Worm (Caenorhabditis elegans): ENCODE data around the gene fbxl-1.

The fbxl-1 gene

DNA sequence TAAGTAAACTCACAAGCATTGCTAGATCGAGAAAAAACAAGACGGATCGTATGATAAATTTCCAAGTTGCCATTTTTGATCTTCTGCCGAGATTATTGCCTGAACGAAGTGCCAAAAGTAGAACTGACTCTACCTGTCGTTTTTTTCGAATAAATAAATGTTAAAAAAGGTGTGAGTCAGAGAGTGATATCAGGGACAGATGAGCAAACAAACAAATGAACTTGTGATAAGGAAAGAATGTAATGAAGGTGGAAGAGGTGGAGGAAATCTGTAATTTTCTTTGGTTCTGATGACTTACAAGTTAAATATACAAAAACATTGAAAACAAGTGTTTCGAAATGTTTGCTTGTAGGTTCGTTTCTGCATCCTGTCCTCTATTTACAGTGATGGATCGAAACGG is 11.7 kb downstream of the fbxl-1 start, which contains the start of gene tsp-1:
Gene tsp-1, minus strand, starts transcription at position 99 of the 400 bp plus-strand sequence.
- TF ChIP-seq unc-120 (tag; optimal IDR thresholded peaks at IDR 0.05; ENCODE audit: poor library complexity, severe bottlenecking) (no peak), nhr-2 (tag; optimal IDR thresholded peaks at IDR 0.05) (no peak), elt-3 (tag; optimal IDR thresholded peaks at IDR 0.05) (no peak), unc-39 (tag; optimal IDR thresholded peaks at IDR 0.05) (no peak), ceh-39 (tag; optimal IDR thresholded peaks at IDR 0.05) (no peak), lin-13 (tag; optimal IDR thresholded peaks at IDR 0.05) (no peak), ceh-83 (GFP tag; optimal IDR thresholded peaks at IDR 0.05) (no peak), ham-2 (GFP tag; optimal IDR thresholded peaks at IDR 0.05) (no peak), unc-62 (GFP tag; optimal IDR thresholded peaks at IDR 0.05) (no peak), elt-1 (tag; optimal IDR thresholded peaks at IDR 0.05; ENCODE audit: borderline replicate concordance, insufficient read depth) (no peak), nhr-12 (tag; optimal IDR thresholded peaks at IDR 0.05) (no peak), ztf-11 (tag; optimal IDR thresholded peaks at IDR 0.05) (no peak), nhr-28 (tag; optimal IDR thresholded peaks at IDR 0.05) (no peak), bed-3 (GFP tag; optimal IDR thresholded peaks at IDR 0.05) (no peak), flh-1 (GFP tag; optimal IDR thresholded peaks at IDR 0.05) (no peak)

DNA sequence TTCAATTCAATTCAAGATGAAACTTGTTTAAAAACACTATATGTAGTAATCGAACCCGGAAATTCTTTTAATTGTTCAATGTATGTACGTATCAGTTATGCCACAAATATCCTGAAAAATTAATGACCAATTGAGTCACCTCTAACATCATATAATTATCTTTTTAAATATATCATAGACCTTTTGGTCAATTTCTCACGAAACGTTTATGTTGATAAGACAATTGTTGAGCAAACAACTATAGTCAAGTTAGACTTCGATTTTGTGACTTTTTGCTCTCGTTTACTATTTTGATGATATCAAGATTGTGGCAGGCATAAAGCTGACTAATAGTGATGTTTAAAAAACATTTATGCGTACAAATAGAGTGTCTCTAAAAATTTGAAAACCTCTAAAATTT is 12.6 kb downstream of the fbxl-1 start:
- TF ChIP-seq nhr-237 (tag; optimal IDR thresholded peaks at IDR 0.05), result no peak
- TF ChIP-seq sem-2 (GFP tag; optimal IDR thresholded peaks at IDR 0.05), result no peak
- no peak for TF ChIP-seq bed-3 (GFP tag; optimal IDR thresholded peaks at IDR 0.05)
- TF ChIP-seq flh-1 (GFP tag; optimal IDR thresholded peaks at IDR 0.05), result no peak
- no peak for TF ChIP-seq nhr-12 (tag; optimal IDR thresholded peaks at IDR 0.05)
- no peak for TF ChIP-seq mls-2 (tag; optimal IDR thresholded peaks at IDR 0.05)
- no peak for TF ChIP-seq ham-2 (GFP tag; optimal IDR thresholded peaks at IDR 0.05)
- no peak for TF ChIP-seq lin-32 (GFP tag; optimal IDR thresholded peaks at IDR 0.05)
- no peak for TF ChIP-seq snpc-4 (tag; optimal IDR thresholded peaks at IDR 0.05)
- no peak for TF ChIP-seq ces-1 (GFP tag; optimal IDR thresholded peaks at IDR 0.05)
- no peak for TF ChIP-seq ceh-43 (GFP tag; optimal IDR thresholded peaks at IDR 0.05)
- TF ChIP-seq nhr-28 (tag; optimal IDR thresholded peaks at IDR 0.05), result no peak
- TF ChIP-seq mab-5 (tag; optimal IDR thresholded peaks at IDR 0.05), result no peak
- TF ChIP-seq tbx-8 (GFP tag; optimal IDR thresholded peaks at IDR 0.05), result no peak
- TF ChIP-seq unc-39 (tag; optimal IDR thresholded peaks at IDR 0.05), result no peak

DNA sequence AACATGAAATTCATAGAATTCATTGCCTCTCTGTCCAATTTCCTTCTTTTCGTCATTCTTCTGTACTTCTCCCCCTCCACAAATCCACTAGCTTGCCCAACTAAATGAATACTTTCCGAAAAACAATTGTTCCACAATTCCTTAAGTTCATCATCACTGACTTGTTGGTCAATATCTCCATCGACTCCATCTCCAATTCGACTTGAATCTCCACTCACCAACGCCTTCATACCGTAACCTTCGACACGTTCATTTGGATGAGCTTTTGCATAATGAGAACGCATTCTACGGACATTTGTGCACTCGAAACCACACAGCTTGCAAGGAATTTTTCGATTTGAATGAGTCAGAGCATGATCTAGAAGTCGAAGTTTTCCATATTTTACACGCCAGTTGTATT is 13.3 kb downstream of the fbxl-1 start:
- TF ChIP-seq elt-1 (tag; optimal IDR thresholded peaks at IDR 0.05; ENCODE audit: borderline replicate concordance, insufficient read depth) (no peak), bed-3 (GFP tag; optimal IDR thresholded peaks at IDR 0.05) (no peak), unc-120 (tag; optimal IDR thresholded peaks at IDR 0.05; ENCODE audit: poor library complexity, severe bottlenecking) (no peak), hlh-1 (tag; optimal IDR thresholded peaks at IDR 0.05) (no peak)

DNA sequence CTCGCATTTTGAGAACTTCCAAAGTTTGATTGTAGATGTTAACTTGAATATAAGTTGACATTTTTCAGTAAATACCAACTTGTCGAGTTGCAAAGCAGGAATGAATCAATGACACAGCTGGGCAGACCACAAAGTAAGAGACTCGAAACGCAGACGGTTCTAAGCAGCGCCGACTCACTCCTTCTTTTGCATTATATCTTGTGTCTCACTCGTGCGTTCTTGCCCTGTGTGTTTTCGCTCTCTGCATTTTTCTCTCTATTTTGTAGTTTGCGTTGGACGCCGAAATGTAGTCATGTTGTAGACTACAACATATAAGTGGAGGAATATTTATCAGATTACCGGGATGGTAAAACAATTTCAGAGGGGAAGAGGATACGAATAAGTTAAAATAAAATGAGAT is 15.2 kb downstream of the fbxl-1 start, which contains the start of gene C02F5.12:
Gene C02F5.12, minus strand, starts transcription at position 221 of the 400 bp plus-strand sequence.
- no peak for TF ChIP-seq nhr-2 (tag; optimal IDR thresholded peaks at IDR 0.05)
- TF ChIP-seq nhr-237 (tag; optimal IDR thresholded peaks at IDR 0.05), result no peak
- no peak for TF ChIP-seq lin-13 (tag; optimal IDR thresholded peaks at IDR 0.05)
- no peak for TF ChIP-seq sem-2 (GFP tag; optimal IDR thresholded peaks at IDR 0.05)
- peak; percentile 95 for TF ChIP-seq nhr-12 (tag; optimal IDR thresholded peaks at IDR 0.05)
- TF ChIP-seq tbx-8 (GFP tag; optimal IDR thresholded peaks at IDR 0.05), result no peak
- TF ChIP-seq lin-32 (GFP tag; optimal IDR thresholded peaks at IDR 0.05), result no peak
- TF ChIP-seq mep-1 (tag; optimal IDR thresholded peaks at IDR 0.05), result peak; percentile 6
- TF ChIP-seq mab-5 (tag; optimal IDR thresholded peaks at IDR 0.05), result no peak
- no peak for TF ChIP-seq bed-3 (GFP tag; optimal IDR thresholded peaks at IDR 0.05)
- TF ChIP-seq hlh-1 (tag; optimal IDR thresholded peaks at IDR 0.05), result no peak
- no peak for TF ChIP-seq ztf-11 (tag; optimal IDR thresholded peaks at IDR 0.05)
- peak; percentile 19 for TF ChIP-seq nhr-28 (tag; optimal IDR thresholded peaks at IDR 0.05)
- no peak for TF ChIP-seq unc-62 (GFP tag; optimal IDR thresholded peaks at IDR 0.05)
- TF ChIP-seq mls-2 (tag; optimal IDR thresholded peaks at IDR 0.05), result no peak
- TF ChIP-seq ces-1 (GFP tag; optimal IDR thresholded peaks at IDR 0.05), result no peak
- no peak for TF ChIP-seq ham-2 (GFP tag; optimal IDR thresholded peaks at IDR 0.05)
- TF ChIP-seq nhr-76 (tag; optimal IDR thresholded peaks at IDR 0.05), result no peak
- TF ChIP-seq ceh-83 (GFP tag; optimal IDR thresholded peaks at IDR 0.05), result no peak
- TF ChIP-seq flh-1 (GFP tag; optimal IDR thresholded peaks at IDR 0.05), result no peak
- no peak for TF ChIP-seq cnd-1 (tag; optimal IDR thresholded peaks at IDR 0.05)
- TF ChIP-seq zip-8 (tag; optimal IDR thresholded peaks at IDR 0.05), result no peak
- no peak for TF ChIP-seq M03D4.4 (tag; optimal IDR thresholded peaks at IDR 0.05)
- TF ChIP-seq unc-39 (tag; optimal IDR thresholded peaks at IDR 0.05), result no peak
- no peak for TF ChIP-seq elt-3 (tag; optimal IDR thresholded peaks at IDR 0.05)
- TF ChIP-seq unc-120 (tag; optimal IDR thresholded peaks at IDR 0.05; ENCODE audit: poor library complexity, severe bottlenecking), result no peak
- TF ChIP-seq sptf-1 (tag; optimal IDR thresholded peaks at IDR 0.05), result no peak
- peak; percentile 3 for TF ChIP-seq lsy-2 (tag; optimal IDR thresholded peaks at IDR 0.05)
- TF ChIP-seq ceh-43 (GFP tag; optimal IDR thresholded peaks at IDR 0.05), result no peak
- no peak for TF ChIP-seq drap-1 (GFP tag; optimal IDR thresholded peaks at IDR 0.05)
